Fruit fly (Drosophila melanogaster): ENCODE measurements around the gene D19A.

D19A gene

DNA sequence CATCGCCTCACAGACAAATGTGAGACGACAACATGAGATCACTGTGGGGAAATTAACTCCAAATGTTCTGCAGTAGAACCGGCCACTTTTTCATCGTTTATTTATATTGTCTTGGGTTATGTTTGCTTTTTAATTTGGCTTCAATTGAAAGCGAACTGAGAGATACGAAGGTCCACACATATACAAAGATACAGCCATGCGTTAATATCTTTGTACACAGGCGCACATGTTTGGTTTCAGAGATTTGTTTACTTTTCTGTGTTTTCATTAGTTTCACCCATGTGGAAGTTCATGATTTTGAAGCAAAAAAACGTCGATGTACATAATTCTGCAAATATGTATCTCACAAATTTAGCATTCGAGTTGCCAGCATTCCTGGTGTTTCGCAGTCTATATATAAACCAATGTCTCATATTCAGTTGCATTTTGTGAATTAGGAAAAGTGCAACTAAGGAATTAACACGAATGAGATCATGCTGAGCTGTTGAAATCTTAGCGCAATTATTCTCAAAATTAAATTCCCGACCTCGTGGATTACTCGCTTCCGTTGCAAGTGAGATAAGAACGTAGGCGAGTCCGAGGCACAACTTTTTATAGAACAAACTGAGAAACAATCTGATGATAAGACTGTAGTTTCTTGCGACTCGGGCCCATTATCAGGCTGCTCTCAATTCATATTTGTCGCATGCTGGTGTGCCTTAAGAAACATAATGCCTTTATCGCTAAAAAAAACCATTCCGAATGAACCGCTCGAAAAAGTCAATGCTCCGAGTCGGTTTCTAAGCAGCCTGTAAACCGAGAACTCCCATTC, 27.3 kb upstream of the D19A start (continued):
- no peak for TF ChIP-seq croc (GFP tag; conservative IDR thresholded peaks at IDR 0.05)
- TF ChIP-seq CG11398 (GFP tag; optimal IDR thresholded peaks at IDR 0.05) = no peak
- no peak for TF ChIP-seq CG14667 (GFP tag; IDR thresholded peaks at IDR 0.05)
- no peak for TF ChIP-seq tio (GFP tag; optimal IDR thresholded peaks at IDR 0.05)
- TF ChIP-seq wor (GFP tag; IDR thresholded peaks at IDR 0.05) = no peak
- TF ChIP-seq CG7556 (GFP tag; optimal IDR thresholded peaks at IDR 0.05) = no peak
- TF ChIP-seq CG5245 (GFP tag; optimal IDR thresholded peaks at IDR 0.05) = no peak
- TF ChIP-seq run (tag; optimal IDR thresholded peaks at IDR 0.05) = peak; percentile 46
- no peak for TF ChIP-seq hkb (optimal IDR thresholded peaks at IDR 0.05)
- no peak; the same call in 1 of the 2 replicates for TF ChIP-seq hkb (GFP tag; IDR thresholded peaks at IDR 0.05)
- no peak for TF ChIP-seq CG17359 (tag; optimal IDR thresholded peaks at IDR 0.05)
- TF ChIP-seq maf-S (GFP tag; optimal IDR thresholded peaks at IDR 0.05) = no peak
- TF ChIP-seq CG1024 (GFP tag; IDR thresholded peaks at IDR 0.05) = no peak
- no peak for TF ChIP-seq CG34224 (GFP tag; IDR thresholded peaks at IDR 0.05; ENCODE audit: partially characterized antibody)
- TF ChIP-seq CG3838 (GFP tag; optimal IDR thresholded peaks at IDR 0.05) = no peak
- no peak for TF ChIP-seq CG18262 (tag; optimal IDR thresholded peaks at IDR 0.05)
- no peak for TF ChIP-seq dmrt99B (tag; optimal IDR thresholded peaks at IDR 0.05)
- no peak for TF ChIP-seq CG3847 (GFP tag; IDR thresholded peaks at IDR 0.05)
- no peak for TF ChIP-seq jigr1 (GFP tag; IDR thresholded peaks at IDR 0.05)
- TF ChIP-seq CG17612 (GFP tag; IDR thresholded peaks at IDR 0.05) = no peak
- no peak for TF ChIP-seq tap (tag; optimal IDR thresholded peaks at IDR 0.05)
- no peak for TF ChIP-seq Hand (GFP tag; optimal IDR thresholded peaks at IDR 0.05)
- TF ChIP-seq CG14710 (tag; optimal IDR thresholded peaks at IDR 0.05) = peak; percentile 58
- no peak for TF ChIP-seq Dbx (GFP tag; IDR thresholded peaks at IDR 0.05)
- no peak for TF ChIP-seq CG9215 (GFP tag; IDR thresholded peaks at IDR 0.05)
- peak; percentile 85 for TF ChIP-seq CG34376 (GFP tag; optimal IDR thresholded peaks at IDR 0.05)
- no peak for TF ChIP-seq mam (GFP tag; optimal IDR thresholded peaks at IDR 0.05)
- no peak for TF ChIP-seq CG10431 (GFP tag; optimal IDR thresholded peaks at IDR 0.05)
- no peak for TF ChIP-seq grn (GFP tag; optimal IDR thresholded peaks at IDR 0.05)
- no peak for TF ChIP-seq h (optimal IDR thresholded peaks at IDR 0.05)
- peak; percentile 18 for TF ChIP-seq CG2116 (GFP tag; optimal IDR thresholded peaks at IDR 0.05)
- no peak for TF ChIP-seq HmgD (GFP tag; optimal IDR thresholded peaks at IDR 0.05)
- TF ChIP-seq chm (GFP tag; IDR thresholded peaks at IDR 0.05) = no peak
- TF ChIP-seq CoRest (tag; optimal IDR thresholded peaks at IDR 0.05) = no peak
- TF ChIP-seq CG2712 (tag; optimal IDR thresholded peaks at IDR 0.05) = no peak
- TF ChIP-seq vnd (GFP tag; IDR thresholded peaks at IDR 0.05; ENCODE audit: partially characterized antibody) = no peak
- no peak for TF ChIP-seq yki (optimal IDR thresholded peaks at IDR 0.05)
- no peak for TF ChIP-seq emc (GFP tag; optimal IDR thresholded peaks at IDR 0.05)
- no peak for TF ChIP-seq fd3F (GFP tag; optimal IDR thresholded peaks at IDR 0.05)
- TF ChIP-seq ro (GFP tag; IDR thresholded peaks at IDR 0.05) = no peak
- TF ChIP-seq sisA (GFP tag; IDR thresholded peaks at IDR 0.05) = no peak
- TF ChIP-seq CG15073 (GFP tag; optimal IDR thresholded peaks at IDR 0.05) = no peak
- no peak for TF ChIP-seq Mad (GFP tag; optimal IDR thresholded peaks at IDR 0.05)
- no peak; the same call in 1 of the 2 replicates for TF ChIP-seq E2f2 (GFP tag; IDR thresholded peaks at IDR 0.05)
- no peak for TF ChIP-seq z (GFP tag; IDR thresholded peaks at IDR 0.05)
- no peak for TF ChIP-seq Ravus (GFP tag; IDR thresholded peaks at IDR 0.05)
- no peak for TF ChIP-seq danr (GFP tag; IDR thresholded peaks at IDR 0.05)
- TF ChIP-seq jumu (GFP tag; optimal IDR thresholded peaks at IDR 0.05) = no peak
- TF ChIP-seq nmo (GFP tag; optimal IDR thresholded peaks at IDR 0.05) = no peak
- TF ChIP-seq salm (tag; optimal IDR thresholded peaks at IDR 0.05) = peak; percentile 49
- TF ChIP-seq Vsx1 (GFP tag; optimal IDR thresholded peaks at IDR 0.05) = no peak
- TF ChIP-seq CG1647 (GFP tag; optimal IDR thresholded peaks at IDR 0.05) = no peak
